Worm (Caenorhabditis elegans) whole organism, L4/young adult: ENCODE data around the gene F32D8.5.

Source experiments
- W03F9.2 ChIP-seq: fragments of 150-350 bp; optimal IDR thresholded peaks from 2 replicates; lab custom pipeline; 2014; ENCODE audit warnings: missing biosample characterization, missing genetic modification characterization
- dao-5 ChIP-seq: sonication (generic microtip); optimal IDR thresholded peaks from 2 replicates; lab custom pipeline; 2016; ENCODE audit warnings: missing genotype, missing genetic modification characterization, moderate library complexity, missing compliant biosample characterization

DNA sequence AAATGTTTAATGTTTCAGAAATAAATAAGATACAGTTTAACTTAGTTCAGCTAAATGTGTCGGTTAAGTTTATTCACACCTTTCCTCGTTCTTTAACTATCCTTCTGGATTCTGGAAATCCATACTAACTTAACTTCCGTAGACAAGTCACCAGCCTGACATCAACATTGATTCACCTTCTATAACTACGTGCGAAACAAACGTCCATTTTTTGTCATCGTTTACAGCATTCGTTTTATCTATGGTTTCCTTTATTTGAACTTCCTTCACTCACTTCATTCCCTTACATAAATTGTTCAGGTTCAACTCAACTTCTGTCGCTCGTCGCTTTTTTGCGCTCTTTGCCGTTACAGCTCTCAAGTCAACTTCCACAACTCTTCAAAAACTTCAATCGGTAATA lies 46.5 kb downstream of the F32D8.5 start, which contains the start of gene F17C11.26:
- TF ChIP-seq W03F9.2 (no peak), dao-5 (tag; lab: Kevin White, UChicago) (no peak)
